Worm (Caenorhabditis elegans): ENCODE measurements around the gene nhr-7.
A peak's percentile ranks its signal among the peaks of the same experiment; 100 is the strongest.

The nhr-7 gene

DNA sequence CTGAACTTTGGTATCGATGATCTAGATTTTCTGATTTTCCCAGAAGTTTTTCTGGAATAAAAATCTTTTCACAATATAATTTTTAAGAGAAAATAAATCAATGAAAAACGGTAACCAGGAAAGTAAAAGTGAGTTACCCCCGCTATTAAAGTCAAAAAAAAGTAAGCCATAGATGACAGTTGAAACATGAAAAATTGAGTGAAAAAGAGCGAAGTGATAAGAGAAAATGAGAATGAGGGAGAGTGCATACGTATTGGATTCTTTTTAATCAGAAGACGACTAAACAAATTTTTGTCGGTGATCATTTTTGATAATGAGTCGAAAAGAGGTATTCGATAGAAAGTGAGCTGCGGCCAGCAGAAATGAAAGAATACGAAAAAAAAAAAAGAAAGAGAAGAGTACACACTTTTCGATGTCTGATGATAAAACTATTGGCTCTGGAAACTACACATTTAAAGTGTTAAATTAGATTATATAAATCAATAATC, 11.6 kb downstream of the nhr-7 start, which contains the start of gene gtl-1:
gtl-1 (minus strand) TSS at position 51 of the 488 bp plus-strand sequence.
- TF ChIP-seq F49E8.2 (tag; optimal IDR thresholded peaks at IDR 0.05; ENCODE audit: borderline replicate concordance) = no peak
- peak in 1 of 2 experiments; percentile 38 for TF ChIP-seq unc-62 (GFP tag; optimal IDR thresholded peaks at IDR 0.05 in 1 of 2)
- no peak for TF ChIP-seq unc-62 (tag; optimal IDR thresholded peaks at IDR 0.05)
- TF ChIP-seq nhr-102 (tag; optimal IDR thresholded peaks at IDR 0.05) = no peak
- TF ChIP-seq ztf-7 (tag; optimal IDR thresholded peaks at IDR 0.05) = no peak
- TF ChIP-seq tra-1 (GFP tag; IDR thresholded peaks at IDR 0.05) = no peak
- 0 out of 2 replicates have a peak, but pooled peaks have one; percentile 9 for TF ChIP-seq arid-1 (GFP tag; conservative IDR thresholded peaks at IDR 0.05)
- no peak for TF ChIP-seq mes-2 (tag; optimal IDR thresholded peaks at IDR 0.05; ENCODE audit: poor library complexity, severe bottlenecking)
- TF ChIP-seq gei-8 (GFP tag; optimal IDR thresholded peaks at IDR 0.05) = no peak
- TF ChIP-seq rbr-2 (tag; optimal IDR thresholded peaks at IDR 0.05) = no peak
- peak; percentile 96 for TF ChIP-seq pqm-1 (tag; optimal IDR thresholded peaks at IDR 0.05)
- TF ChIP-seq hmg-1.1 (GFP tag; IDR thresholded peaks at IDR 0.05) = no peak
- no peak for TF ChIP-seq mdl-1 (tag; optimal IDR thresholded peaks at IDR 0.05)
- TF ChIP-seq dve-1 (tag; optimal IDR thresholded peaks at IDR 0.05; ENCODE audit: insufficient read depth) = peak; percentile 18
- TF ChIP-seq Y5F2A.4 (GFP tag; optimal IDR thresholded peaks at IDR 0.05) = no peak
- no peak for TF ChIP-seq ama-1 (optimal IDR thresholded peaks at IDR 0.05)
- TF ChIP-seq nhr-28 (tag; optimal IDR thresholded peaks at IDR 0.05) = peak; percentile 73
- TF ChIP-seq hlh-11 (tag; optimal IDR thresholded peaks at IDR 0.05) = peak; percentile 45
- TF ChIP-seq egl-27 (tag; optimal IDR thresholded peaks at IDR 0.05) = no peak
- no peak for TF ChIP-seq ceh-32 (tag; optimal IDR thresholded peaks at IDR 0.05; ENCODE audit: poor library complexity)
- TF ChIP-seq dmd-9 (GFP tag; IDR thresholded peaks at IDR 0.05) = no peak
- peak; percentile 73 for TF ChIP-seq dmd-6 (GFP tag; IDR thresholded peaks at IDR 0.05)
- no peak for TF ChIP-seq sdz-12 (GFP tag; optimal IDR thresholded peaks at IDR 0.05)
- TF ChIP-seq zag-1 (tag; optimal IDR thresholded peaks at IDR 0.05) = no peak
- no peak for TF ChIP-seq unc-130 (GFP tag; optimal IDR thresholded peaks at IDR 0.05)
- no peak for TF ChIP-seq dpl-1 (GFP tag; optimal IDR thresholded peaks at IDR 0.05)
- TF ChIP-seq ctbp-1 (GFP tag; IDR thresholded peaks at IDR 0.05) = no peak
- TF ChIP-seq T26A8.4 (GFP tag; IDR thresholded peaks at IDR 0.05) = no peak
- TF ChIP-seq php-3 (GFP tag; IDR thresholded peaks at IDR 0.05) = no peak
- no peak for TF ChIP-seq lin-38 (GFP tag; IDR thresholded peaks at IDR 0.05)
- no peak for TF ChIP-seq ceh-82 (tag; optimal IDR thresholded peaks at IDR 0.05)
- no peak for TF ChIP-seq spr-3 (GFP tag; optimal IDR thresholded peaks at IDR 0.05)
- no peak for TF ChIP-seq ceh-44 (GFP tag; IDR thresholded peaks at IDR 0.05)
- TF ChIP-seq lin-29 (GFP tag; IDR thresholded peaks at IDR 0.05) = no peak
- no peak for TF ChIP-seq attf-4 (tag; optimal IDR thresholded peaks at IDR 0.05)
- no peak for TF ChIP-seq spr-1 (tag; optimal IDR thresholded peaks at IDR 0.05)
- TF ChIP-seq mdt-29 (GFP tag; IDR thresholded peaks at IDR 0.05) = no peak
- no peak for TF ChIP-seq daf-19 (GFP tag; conservative IDR thresholded peaks at IDR 0.05)
- TF ChIP-seq fos-1 (tag; optimal IDR thresholded peaks at IDR 0.05) = no peak
- no peak for TF ChIP-seq ceh-28 (tag; optimal IDR thresholded peaks at IDR 0.05)
- no peak for TF ChIP-seq nhr-77 (tag; optimal IDR thresholded peaks at IDR 0.05)
- no peak for TF ChIP-seq Y105C5A.15 (GFP tag; IDR thresholded peaks at IDR 0.05)
- no peak for TF ChIP-seq daf-16 (GFP tag; optimal IDR thresholded peaks at IDR 0.05)
- peak; percentile 37 for TF ChIP-seq daf-16 (tag; optimal IDR thresholded peaks at IDR 0.05)
